Fruit fly (Drosophila melanogaster) whole organism, larva: ENCODE measurements around the gene Msr-110.

Experiments
- noc ChIP-seq: fragments of 200-800 bp; sonication (Bioruptor generic); optimal IDR thresholded peaks from 3 replicates; lab custom pipeline; 2019; ENCODE audit warnings: missing biosample characterization, mild to moderate bottlenecking, missing genetic modification characterization, moderate library complexity

Msr-110 gene

DNA sequence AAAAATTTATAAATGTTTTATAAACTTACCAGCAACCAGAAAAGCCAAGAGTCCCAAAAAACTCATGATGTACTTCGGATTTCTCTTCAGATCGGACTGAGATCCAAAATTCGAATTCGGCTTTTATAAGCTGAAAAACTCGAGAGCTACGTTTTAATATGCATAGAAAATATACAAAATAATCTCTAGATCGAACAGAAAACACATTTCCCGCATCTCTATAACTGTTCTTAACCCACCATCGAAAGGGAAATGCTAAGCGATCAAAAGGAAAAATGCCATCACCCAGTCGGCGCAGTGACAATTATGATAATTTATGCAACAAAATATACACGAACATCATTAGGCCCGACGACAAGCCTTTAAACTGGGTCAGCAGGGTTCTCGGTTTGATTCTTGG lies 22.4 kb upstream of the Msr-110 start, which contains the start of gene CG10591:
Gene CG10591 (minus strand): TSS at position 101 of the 400 bp plus-strand sequence.
- TF ChIP-seq noc (tag; lab: Kevin White, UChicago), result no peak

DNA sequence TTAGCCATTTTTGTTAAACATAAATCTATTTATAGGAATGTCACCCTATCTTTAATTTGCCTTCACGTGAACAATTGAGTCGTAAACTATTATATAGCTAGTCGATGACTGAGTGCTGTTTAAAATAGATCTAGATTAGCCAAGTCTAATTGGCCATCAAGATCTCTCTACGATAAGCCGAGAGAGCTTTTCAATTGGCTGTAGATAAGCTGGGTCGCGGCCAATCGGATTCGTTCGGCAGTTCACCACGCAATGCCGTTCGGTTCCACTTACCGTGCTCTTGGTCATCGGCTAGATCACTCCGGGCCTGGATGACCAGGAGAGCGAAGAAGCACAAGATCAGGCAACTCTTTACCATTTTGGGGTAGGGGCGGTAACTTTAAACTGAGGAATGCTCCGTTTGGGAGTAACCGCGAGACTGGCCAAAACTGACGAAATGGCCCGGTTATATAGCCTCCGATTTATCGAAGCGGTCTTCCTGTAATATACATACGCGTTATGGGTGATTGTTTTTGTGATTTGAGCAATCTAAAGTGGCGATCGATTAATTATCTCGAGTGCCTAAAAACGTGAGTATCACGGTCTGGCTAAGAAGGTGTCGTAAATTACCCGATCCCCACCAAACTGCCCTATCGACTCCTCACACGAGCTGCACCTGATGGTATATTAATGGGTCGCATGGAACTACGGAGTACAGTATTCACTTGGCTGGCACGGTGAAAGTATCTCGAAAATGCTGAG lies 17.9 kb upstream of the Msr-110 start, which contains the start of the genes Alp10 and Alp9:
Gene Alp10 (minus strand): TSS at position 420 of the 741 bp plus-strand sequence.
Gene Alp9 (plus strand): TSS at position 690 of the 741 bp plus-strand sequence.
- no peak for TF ChIP-seq noc (tag; lab: Kevin White, UChicago)

DNA sequence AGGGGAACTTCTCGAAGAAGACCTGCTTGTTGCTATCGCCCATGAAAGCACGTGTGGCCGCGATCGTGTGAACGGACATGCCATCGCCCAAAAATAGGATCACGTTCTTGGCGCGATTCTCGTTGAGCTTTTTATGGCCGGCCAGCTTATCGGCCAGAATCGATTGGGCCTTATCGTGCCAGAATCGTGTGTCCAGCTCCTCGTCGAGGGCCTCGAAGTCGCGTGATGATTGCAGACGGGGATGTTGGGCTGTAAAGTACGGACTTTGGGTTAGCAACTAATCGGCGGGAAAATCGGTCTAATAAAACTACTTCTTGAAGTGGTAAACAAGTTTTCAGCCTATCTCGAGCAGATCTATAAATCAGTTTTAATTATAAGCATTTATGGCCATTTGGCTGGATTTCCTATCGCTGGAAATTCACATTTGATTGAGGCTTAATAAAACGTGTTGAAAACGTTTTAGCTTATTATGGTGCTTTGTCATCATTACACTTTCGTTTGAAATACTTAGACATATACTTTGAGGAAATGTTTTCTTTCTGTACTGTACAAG lies 17.1 kb upstream of the Msr-110 start:
- no peak for TF ChIP-seq noc (tag; lab: Kevin White, UChicago)

DNA sequence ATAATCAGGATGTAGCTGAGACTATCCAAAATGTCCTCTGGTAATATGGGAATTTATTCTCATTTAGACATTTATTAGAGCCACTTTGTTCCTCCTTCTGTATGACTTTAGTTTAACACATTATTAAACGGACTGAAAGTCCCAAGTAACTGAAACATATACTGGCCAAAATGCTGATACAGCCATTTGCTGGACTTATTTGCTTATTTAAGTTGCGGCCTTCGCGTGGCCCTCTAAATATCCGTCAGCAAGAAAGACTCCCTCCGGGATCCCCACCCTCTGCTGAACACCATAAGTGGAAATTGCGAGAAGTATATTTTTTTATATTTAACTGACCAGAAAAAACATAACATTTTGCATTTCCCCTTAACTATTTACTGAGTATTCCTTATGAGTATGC lies 15.3 kb upstream of the Msr-110 start, which contains the start of gene spo:
Gene spo (minus strand): TSS at position 135 of the 400 bp plus-strand sequence.
- TF ChIP-seq noc (tag; lab: Kevin White, UChicago), result no peak

DNA sequence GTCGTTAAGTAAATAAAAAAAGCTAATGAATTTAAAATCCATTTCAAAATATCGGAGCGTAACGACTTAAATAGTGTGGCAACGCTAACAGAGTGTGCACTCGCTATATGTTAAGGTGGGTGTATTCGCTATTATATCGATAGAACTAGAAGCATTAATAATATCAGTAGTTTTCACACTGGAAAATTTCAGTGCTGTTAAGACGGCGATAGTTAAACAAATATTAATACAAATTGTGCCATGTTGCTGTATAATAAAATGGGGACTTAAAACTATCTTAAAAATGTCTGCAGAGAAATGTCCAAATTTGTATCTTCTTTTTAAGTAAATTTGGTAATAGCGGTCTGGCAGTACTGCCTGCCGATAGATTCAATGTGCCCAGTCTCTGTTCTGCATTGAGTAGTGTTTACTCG lies 6.2 kb upstream of the Msr-110 start:
- no peak for TF ChIP-seq noc (tag; lab: Kevin White, UChicago)

DNA sequence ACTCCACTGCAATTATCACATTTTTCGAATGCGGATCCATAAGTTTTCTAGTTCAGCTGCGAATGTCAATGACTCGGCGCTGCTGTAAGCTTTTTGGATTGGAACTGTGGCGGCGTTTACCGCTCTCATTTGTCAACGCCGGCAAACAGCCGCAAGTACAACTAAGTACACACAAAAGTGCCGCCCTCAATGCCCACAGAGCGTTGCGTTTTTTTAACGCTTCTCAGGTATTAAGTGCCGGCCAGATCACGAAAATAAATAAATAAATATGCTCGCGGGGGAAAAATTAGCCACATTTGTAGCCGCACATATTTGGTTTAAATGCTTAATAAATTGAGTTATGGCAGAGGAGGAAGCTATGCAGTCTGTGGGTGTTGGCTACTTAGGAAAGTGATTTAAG lies 4.4 kb upstream of the Msr-110 start:
- TF ChIP-seq noc (tag; lab: Kevin White, UChicago), result no peak

DNA sequence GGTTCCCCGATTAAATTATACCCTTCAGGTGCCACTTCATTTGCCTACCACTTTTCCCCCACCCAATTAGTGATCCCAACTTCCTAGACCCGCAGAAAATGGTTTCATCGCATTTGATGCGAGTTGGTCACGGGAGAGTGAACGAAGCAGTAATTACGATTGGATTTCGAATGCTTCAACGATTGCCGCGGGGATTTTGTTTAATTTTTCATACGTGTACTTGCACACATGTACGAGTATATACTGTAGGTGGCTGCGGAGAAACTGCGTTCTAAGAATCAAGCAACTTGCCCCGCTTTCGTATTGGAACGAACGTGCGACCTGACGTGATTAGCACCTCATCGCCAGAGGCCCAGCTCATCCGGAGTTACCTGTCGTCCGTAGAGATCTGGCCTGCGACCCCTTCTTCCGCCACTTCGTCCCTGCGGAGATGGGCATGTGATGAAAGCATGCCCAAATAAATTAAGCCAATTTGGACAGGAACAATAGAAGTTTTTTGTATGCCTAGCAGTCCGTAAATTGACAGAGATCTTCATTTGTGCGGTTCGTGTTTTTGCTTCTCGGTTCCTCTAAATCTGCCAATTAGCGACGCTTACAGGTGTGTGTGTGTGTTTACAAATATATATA lies 3.5 kb upstream of the Msr-110 start:
- no peak for TF ChIP-seq noc (tag; lab: Kevin White, UChicago)

DNA sequence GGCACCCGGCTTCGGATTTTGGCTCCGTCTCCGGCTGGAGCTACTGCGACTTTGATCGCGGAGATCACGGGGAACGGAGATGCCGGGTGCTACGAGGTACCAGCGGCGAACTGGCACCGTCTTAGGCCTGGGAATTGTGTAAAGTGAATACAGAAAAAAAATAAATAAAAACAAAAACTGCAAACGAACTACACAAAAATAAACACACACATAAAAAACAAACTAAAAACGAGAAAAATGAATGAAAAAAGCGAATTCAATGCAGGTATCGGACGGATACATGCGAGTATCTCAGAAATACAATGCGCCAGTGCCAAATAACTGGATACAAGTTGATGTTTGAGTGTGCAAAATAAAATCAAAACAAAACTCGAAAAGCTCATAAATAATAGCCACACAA lies 2.6 kb upstream of the Msr-110 start:
- peak; percentile 18 for TF ChIP-seq noc (tag; lab: Kevin White, UChicago)

DNA sequence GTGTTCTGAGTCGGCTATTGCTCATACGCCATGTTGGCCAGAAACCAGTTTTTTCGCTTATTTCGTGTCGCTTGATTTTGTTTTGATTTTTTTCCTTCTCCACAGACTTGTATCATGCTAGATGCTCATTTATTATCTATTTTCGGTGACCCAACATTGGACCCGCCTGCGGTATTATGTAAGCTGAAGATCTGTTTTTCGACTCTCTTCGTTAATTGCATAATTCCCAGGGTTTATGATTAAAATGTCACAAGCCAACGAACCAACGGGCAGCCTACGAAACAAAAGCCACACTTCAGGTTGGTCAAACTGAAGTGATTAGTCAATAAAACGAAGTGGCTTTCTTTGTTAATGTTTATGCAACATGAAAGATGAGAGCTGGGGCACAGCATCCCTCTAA lies 1.4 kb upstream of the Msr-110 start:
- TF ChIP-seq noc (tag; lab: Kevin White, UChicago), result no peak

DNA sequence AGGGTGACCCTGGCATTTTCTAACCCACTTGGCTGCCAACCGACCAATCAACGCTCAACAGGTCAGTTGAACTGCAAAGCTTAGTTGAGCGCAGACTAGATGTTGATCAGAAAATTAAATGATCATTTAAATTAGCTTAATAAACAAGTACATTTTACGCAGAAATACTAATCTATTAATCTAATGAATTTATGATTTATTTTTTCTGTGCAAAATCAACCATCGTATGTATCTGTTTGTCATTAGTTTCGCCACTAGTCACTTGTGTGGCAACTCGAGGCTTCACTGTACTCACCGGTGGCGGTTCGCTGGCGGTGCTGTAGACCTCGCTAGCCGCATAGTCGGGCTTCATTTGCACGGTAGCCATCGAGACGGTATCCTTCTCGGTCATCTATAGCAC lies 605 bp downstream of the Msr-110 start:
- no peak for TF ChIP-seq noc (tag; lab: Kevin White, UChicago)

DNA sequence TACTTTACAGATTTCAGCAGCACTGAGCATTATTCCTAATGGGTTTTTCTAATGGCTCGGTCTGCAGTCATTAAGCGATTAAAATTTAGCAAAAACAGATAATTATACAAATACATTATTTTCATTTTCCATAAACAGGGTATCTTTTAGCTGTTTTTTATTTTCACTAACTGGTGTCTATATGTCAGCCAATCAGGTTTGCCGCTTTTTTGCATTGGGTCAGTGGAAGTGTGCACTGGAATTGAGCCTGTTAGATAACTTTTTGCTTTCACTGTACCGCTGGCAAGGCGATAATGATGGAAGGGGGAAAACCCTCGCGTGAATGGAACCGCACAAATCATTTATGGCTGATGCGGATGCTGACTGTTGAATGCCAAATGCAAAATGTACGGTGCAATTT lies 1.6 kb downstream of the Msr-110 start:
- no peak for TF ChIP-seq noc (tag; lab: Kevin White, UChicago)

DNA sequence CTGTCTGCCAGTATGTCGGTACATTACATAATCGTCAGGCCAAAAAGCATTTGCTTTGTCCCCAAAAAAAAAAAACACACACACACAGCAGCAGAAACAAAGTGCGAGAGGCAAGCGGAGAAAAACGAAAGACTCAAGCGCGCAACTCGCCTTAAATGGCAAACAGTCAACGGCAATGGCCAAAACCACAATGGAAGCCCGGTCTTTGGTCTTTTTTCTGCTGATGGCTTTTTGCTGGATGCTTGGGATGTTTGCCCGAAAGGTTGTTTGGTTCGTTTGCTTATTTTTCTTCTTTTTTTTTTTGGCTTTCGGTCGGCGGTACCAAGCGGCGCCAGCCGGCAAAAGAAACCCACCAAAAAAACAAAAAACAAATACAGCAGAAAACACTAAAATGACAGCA lies 6.1 kb downstream of the Msr-110 start:
- TF ChIP-seq noc (tag; lab: Kevin White, UChicago), result no peak

DNA sequence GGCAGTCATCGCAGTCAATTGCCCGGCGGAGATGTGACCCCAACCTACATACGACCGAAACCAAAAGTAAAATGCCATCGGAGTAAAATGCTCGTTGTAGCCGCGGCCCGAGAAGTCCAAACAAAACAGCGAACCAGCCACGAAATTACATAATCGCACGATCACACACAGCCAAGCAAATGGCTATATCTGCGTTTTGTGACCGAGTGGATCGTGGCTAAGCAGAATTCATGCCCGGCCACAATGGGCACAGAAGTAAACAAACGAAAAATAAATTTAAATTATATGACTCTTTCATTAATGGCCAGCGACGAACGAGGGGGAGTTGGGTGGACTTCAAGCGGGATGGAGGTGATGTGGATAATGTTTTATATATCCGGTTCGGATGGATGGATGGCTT lies 7.4 kb downstream of the Msr-110 start:
- no peak for TF ChIP-seq noc (tag; lab: Kevin White, UChicago)

DNA sequence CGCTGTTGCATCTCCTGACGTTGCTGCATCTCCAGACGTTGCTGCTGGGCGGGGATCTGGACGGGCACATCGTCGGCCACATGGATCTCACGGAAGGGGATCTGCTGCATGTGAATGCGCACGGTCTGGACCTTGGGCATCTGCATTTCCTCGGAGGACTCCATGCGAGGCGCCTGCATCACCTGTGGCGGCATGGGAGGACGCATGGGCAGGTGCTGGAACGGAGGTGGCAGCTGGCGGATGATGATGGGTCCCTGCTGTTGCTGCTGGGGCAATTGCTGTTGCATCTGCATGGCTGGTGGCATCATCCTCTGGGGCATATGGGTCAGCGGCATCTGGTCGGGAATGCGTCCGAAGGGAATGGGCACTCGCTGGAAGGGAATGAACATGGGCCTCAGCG lies 8.8 kb downstream of the Msr-110 start:
- no peak for TF ChIP-seq noc (tag; lab: Kevin White, UChicago)

DNA sequence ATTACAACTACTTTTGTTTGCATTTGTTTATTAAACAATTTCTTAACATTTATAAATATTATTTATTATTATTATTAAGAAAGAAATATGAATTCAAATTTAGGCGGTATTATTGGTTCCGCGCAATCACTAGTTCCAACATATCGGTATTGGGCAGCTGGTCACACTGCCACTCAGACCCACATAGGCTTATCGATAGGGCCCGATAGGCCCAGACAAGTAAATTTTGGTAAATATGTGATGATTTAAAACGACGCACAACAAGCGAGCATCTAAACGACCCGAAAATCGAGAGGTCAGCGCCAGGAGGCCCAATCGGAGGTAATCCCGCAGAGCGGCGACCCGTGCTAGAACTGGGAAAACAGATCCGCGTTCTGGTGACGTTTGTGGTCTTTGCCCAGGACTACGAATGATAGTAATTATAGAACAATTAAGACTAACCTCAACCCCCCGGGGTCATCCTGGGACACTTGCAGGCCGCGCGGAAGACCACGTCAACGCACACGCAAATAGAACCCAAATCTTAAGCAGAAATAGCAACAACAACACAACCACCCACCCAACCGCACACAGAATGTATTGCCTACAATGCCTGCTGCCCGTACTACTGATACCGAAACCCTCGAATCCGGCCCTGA lies 12.0 kb downstream of the Msr-110 start, which contains the start of gene bc10:
Gene bc10 (plus strand): TSS at position 181 of the 638 bp plus-strand sequence.
- no peak for TF ChIP-seq noc (tag; lab: Kevin White, UChicago)
